In genomic region chrV:3347486-3347885, ce11 we compare ENCODE assay signal across 3 worm cellular contexts.
TF ChIP-seq lines count a peak whose summit lies in the region.

No protein-coding gene starts in this region.

TF ChIP-seq in whole organism, L1 larva, 84 proteins besides CTCF, POLR2A, EP300 and RAD21 (continues in another document):
- peak; percentile 22; the same call in 1 of the 2 replicates for TF ChIP-seq nhr-19 (GFP tag; conservative IDR thresholded peaks at IDR 0.05; lab: Robert Waterston, UW)
- no peak for TF ChIP-seq egl-27 (tag; optimal IDR thresholded peaks at IDR 0.05; lab: Kevin White, UChicago)
- no peak for TF ChIP-seq ceh-82 (tag; optimal IDR thresholded peaks at IDR 0.05; lab: Kevin White, UChicago)
- TF ChIP-seq blmp-1 (tag; optimal IDR thresholded peaks at IDR 0.05; lab: Kevin White, UChicago), result no peak
- no peak for TF ChIP-seq ceh-88 (GFP tag; IDR thresholded peaks at IDR 0.05; lab: Robert Waterston, UW)
- no peak for TF ChIP-seq ets-5 (GFP tag; IDR thresholded peaks at IDR 0.05; lab: Robert Waterston, UW)
- TF ChIP-seq sup-37 (GFP tag; optimal IDR thresholded peaks at IDR 0.05; lab: Kevin White, UChicago), result no peak
- no peak for TF ChIP-seq nhr-84 (tag; optimal IDR thresholded peaks at IDR 0.05; lab: Kevin White, UChicago)
- peak; percentile 49 for TF ChIP-seq lin-14 (GFP tag; optimal IDR thresholded peaks at IDR 0.05; lab: Kevin White, UChicago)
- TF ChIP-seq tbx-2 (tag; optimal IDR thresholded peaks at IDR 0.05; lab: Kevin White, UChicago), result no peak
- TF ChIP-seq egl-13 (tag; optimal IDR thresholded peaks at IDR 0.05; lab: Kevin White, UChicago), result no peak
- TF ChIP-seq elt-3 (tag; optimal IDR thresholded peaks at IDR 0.05; lab: Kevin White, UChicago), result no peak
- no peak for TF ChIP-seq unc-98 (GFP tag; IDR thresholded peaks at IDR 0.05; lab: Robert Waterston, UW)
- TF ChIP-seq sox-4 (tag; optimal IDR thresholded peaks at IDR 0.05; lab: Kevin White, UChicago), result no peak
- TF ChIP-seq nhr-77 (tag; optimal IDR thresholded peaks at IDR 0.05; lab: Kevin White, UChicago), result no peak
- no peak for TF ChIP-seq vab-15 (tag; optimal IDR thresholded peaks at IDR 0.05; lab: Kevin White, UChicago)
- TF ChIP-seq ama-1 (optimal IDR thresholded peaks at IDR 0.05; lab: Kevin White, UChicago), result no peak
- TF ChIP-seq pax-3 (tag; optimal IDR thresholded peaks at IDR 0.05; lab: Kevin White, UChicago), result no peak
- peak; percentile 43 for TF ChIP-seq nhr-71 (tag; optimal IDR thresholded peaks at IDR 0.05; lab: Kevin White, UChicago)
- TF ChIP-seq alr-1 (tag; optimal IDR thresholded peaks at IDR 0.05; lab: Kevin White, UChicago; ENCODE audit: borderline replicate concordance), result no peak
- TF ChIP-seq unc-30 (tag; optimal IDR thresholded peaks at IDR 0.05; lab: Kevin White, UChicago), result no peak
- no peak for TF ChIP-seq snpc-4 (tag; optimal IDR thresholded peaks at IDR 0.05; lab: Kevin White, UChicago)
- no peak for TF ChIP-seq skn-1 (tag; optimal IDR thresholded peaks at IDR 0.05; lab: Kevin White, UChicago)
- no peak for TF ChIP-seq nhr-237 (tag; optimal IDR thresholded peaks at IDR 0.05; lab: Kevin White, UChicago)
- TF ChIP-seq fkh-10 (GFP tag; optimal IDR thresholded peaks at IDR 0.05; lab: Kevin White, UChicago), result no peak
- no peak for TF ChIP-seq ztf-11 (tag; optimal IDR thresholded peaks at IDR 0.05; lab: Kevin White, UChicago)
- no peak for TF ChIP-seq hlh-17 (GFP tag; optimal IDR thresholded peaks at IDR 0.05; lab: Kevin White, UChicago; ENCODE audit: borderline replicate concordance)
- TF ChIP-seq rnt-1 (tag; optimal IDR thresholded peaks at IDR 0.05; lab: Kevin White, UChicago), result peak; percentile 57
- TF ChIP-seq zip-4 (GFP tag; optimal IDR thresholded peaks at IDR 0.05; lab: Kevin White, UChicago), result no peak
- peak; percentile 12 for TF ChIP-seq nhr-20 (tag; optimal IDR thresholded peaks at IDR 0.05; lab: Kevin White, UChicago)
- TF ChIP-seq mep-1 (tag; optimal IDR thresholded peaks at IDR 0.05; lab: Kevin White, UChicago), result no peak
- TF ChIP-seq efl-3 (GFP tag; optimal IDR thresholded peaks at IDR 0.05; lab: Kevin White, UChicago), result no peak

TF ChIP-seq in whole organism, L2 larva, 48 proteins besides CTCF, POLR2A, EP300 and RAD21:
- TF ChIP-seq sma-9 (GFP tag; optimal IDR thresholded peaks at IDR 0.05; lab: Kevin White, UChicago) (peak; percentile 88), sma-9 (tag; optimal IDR thresholded peaks at IDR 0.05; lab: Kevin White, UChicago) (no peak), lsy-2 (tag; optimal IDR thresholded peaks at IDR 0.05; lab: Kevin White, UChicago) (peak in 1 of 2 experiments; percentile 36), ztf-4 (tag; optimal IDR thresholded peaks at IDR 0.05; lab: Kevin White, UChicago) (no peak), F13H6.1 (tag; optimal IDR thresholded peaks at IDR 0.05; lab: Kevin White, UChicago) (peak; percentile 57), lin-13 (GFP tag; optimal IDR thresholded peaks at IDR 0.05; lab: Kevin White, UChicago) (no peak)

TF ChIP-seq in whole organism, L4 larva, 104 proteins besides CTCF, POLR2A, EP300 and RAD21:
- TF ChIP-seq lir-3 (tag; optimal IDR thresholded peaks at IDR 0.05; lab: Kevin White, UChicago) (no peak), ceh-20 (GFP tag; IDR thresholded peaks at IDR 0.05; lab: Robert Waterston, UW) (0 out of 2 replicates have a peak, but pooled peaks have one; percentile 47), set-16 (GFP tag; IDR thresholded peaks at IDR 0.05; lab: Robert Waterston, UW) (no peak), daf-19 (GFP tag; conservative IDR thresholded peaks at IDR 0.05; lab: Robert Waterston, UW) (no peak), lin-39 (tag; optimal IDR thresholded peaks at IDR 0.05; lab: Kevin White, UChicago) (no peak), mxl-3 (GFP tag; optimal IDR thresholded peaks at IDR 0.05; lab: Kevin White, UChicago) (no peak), lsy-2 (tag; optimal IDR thresholded peaks at IDR 0.05; lab: Kevin White, UChicago) (no peak), D1046.2 (GFP tag; IDR thresholded peaks at IDR 0.05; lab: Robert Waterston, UW) (no peak), lin-29 (GFP tag; IDR thresholded peaks at IDR 0.05; lab: Robert Waterston, UW) (no peak), nhr-77 (tag; optimal IDR thresholded peaks at IDR 0.05; lab: Kevin White, UChicago) (no peak), zfp-3 (GFP tag; conservative IDR thresholded peaks at IDR 0.05; lab: Robert Waterston, UW) (no peak), nhr-48 (tag; optimal IDR thresholded peaks at IDR 0.05; lab: Kevin White, UChicago) (peak; percentile 2), daf-16 (GFP tag; optimal IDR thresholded peaks at IDR 0.05; lab: Kevin White, UChicago) (peak in 1 of 2 experiments; percentile 82), daf-16 (tag; optimal IDR thresholded peaks at IDR 0.05; lab: Kevin White, UChicago) (no peak), dmd-6 (GFP tag; IDR thresholded peaks at IDR 0.05; lab: Robert Waterston, UW) (peak; percentile 58), mep-1 (tag; optimal IDR thresholded peaks at IDR 0.05; lab: Kevin White, UChicago) (no peak), aha-1 (tag; lab: Kevin White, UChicago) (peak; percentile 40), hlh-11 (tag; optimal IDR thresholded peaks at IDR 0.05; lab: Kevin White, UChicago) (peak; percentile 64), arid-1 (GFP tag; conservative IDR thresholded peaks at IDR 0.05; lab: Robert Waterston, UW) (no peak), php-3 (GFP tag; IDR thresholded peaks at IDR 0.05; lab: Robert Waterston, UW) (no peak), zip-11 (GFP tag; IDR thresholded peaks at IDR 0.05; lab: Robert Waterston, UW) (no peak)

Comparison
In these comparisons a context has a peak if more than half of its experiments do, and no peak if none do; other contexts are left out.
1. Of the 29 proteins assayed by ChIP-seq in both whole organism, L4 larva and whole organism, L1 larva: peak only in whole organism, L4 larva: aha-1; only in whole organism, L1 larva: none; in both: none; in neither: 28.